Worm (Caenorhabditis elegans): ENCODE data around the gene sid-1.
A peak's percentile ranks its signal among the peaks of the same experiment; 100 is the strongest.
"Not testable (repeated sequence)": the region's sequence is repeated elsewhere in the genome, so short reads cannot be mapped to it uniquely, and the experiment has no call there.

DNA sequence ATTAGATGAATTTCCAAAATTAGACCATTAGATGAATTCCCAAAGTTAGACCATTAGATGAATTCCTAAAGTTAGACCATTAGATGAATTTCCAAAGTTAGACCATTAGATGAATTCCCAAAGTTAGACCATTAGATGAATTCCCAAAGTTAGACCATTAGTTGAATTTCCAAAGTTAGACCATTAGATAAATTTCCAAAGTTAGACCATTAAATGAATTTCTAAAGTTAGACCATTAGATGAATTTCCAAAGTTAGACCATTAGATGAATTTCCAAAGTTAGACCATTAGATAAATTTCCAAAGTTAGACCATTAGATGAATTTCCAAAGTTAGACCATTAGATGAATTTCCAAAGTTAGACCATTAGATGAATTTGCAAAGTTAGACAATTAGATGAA is 44.4 kb upstream of the sid-1 start:
- not testable (repeated sequence) for TF ChIP-seq ceh-18 (tag; optimal IDR thresholded peaks at IDR 0.05); ama-1 (optimal IDR thresholded peaks at IDR 0.05); unc-3 (tag; optimal IDR thresholded peaks at IDR 0.05); pros-1 (tag; optimal IDR thresholded peaks at IDR 0.05); zip-5 (tag; optimal IDR thresholded peaks at IDR 0.05); ets-4 (tag; optimal IDR thresholded peaks at IDR 0.05); gmeb-2 (tag; optimal IDR thresholded peaks at IDR 0.05)
- TF ChIP-seq unc-3 (GFP tag; conservative IDR thresholded peaks at IDR 0.05) = peak; percentile 60
- TF ChIP-seq ceh-45 (GFP tag; IDR thresholded peaks at IDR 0.05) = peak; percentile 84

All from whole organism, late embryonic.